Worm (Caenorhabditis elegans) whole organism, L3 larva: Measurements from ENCODE around the gene T28B11.1.

Source experiments
- ceh-82 ChIP-seq: fragments of 150-350 bp; optimal IDR thresholded peaks from 2 replicates; lab custom pipeline; 2014; ENCODE audit warnings: missing biosample characterization, missing genetic modification characterization
- egl-27 ChIP-seq: sonication (generic microtip); optimal IDR thresholded peaks from 4 replicates; lab custom pipeline; 2017; ENCODE audit warnings: missing biosample characterization, missing genetic modification reagents, missing genetic modification characterization
- elt-3 ChIP-seq, 3 experiments: fragments of 150-350 bp in 1 of 3; sonication (generic microtip) in 2 of 3; optimal IDR thresholded peaks; 2 replicates in 2 of 3; 4 replicates in 1 of 3; lab custom pipeline; 2014 to 2017; ENCODE audit warnings: missing biosample characterization in 3 of 3, missing genetic modification characterization in 3 of 3

ce11 chrV:10725424-10725951, 6.7 kb downstream of the T28B11.1 start:
- no peak for TF ChIP-seq elt-3 (tag; optimal IDR thresholded peaks at IDR 0.05; lab: Kevin White, UChicago)
- no peak for TF ChIP-seq ceh-82
- TF ChIP-seq egl-27, result no peak
